Worm (Caenorhabditis elegans) whole organism, L4/young adult: ENCODE data around the gene ceh-90.
A peak's percentile ranks its signal among the peaks of the same experiment; 100 is the strongest.

Experiments used
- W03F9.2 ChIP-seq: fragments of 150-350 bp; optimal IDR thresholded peaks from 2 replicates; lab custom pipeline; 2014; ENCODE audit warnings: missing biosample characterization, missing genetic modification characterization
- dao-5 ChIP-seq: sonication (generic microtip); optimal IDR thresholded peaks from 2 replicates; lab custom pipeline; 2016; ENCODE audit warnings: missing genotype, missing genetic modification characterization, moderate library complexity, missing compliant biosample characterization
- him-1 ChIP-seq: sonication (generic microtip); optimal IDR thresholded peaks from 2 replicates; lab custom pipeline; 2016; ENCODE audit warnings: missing genotype, missing genetic modification reagents, missing genetic modification characterization, missing compliant biosample characterization

ceh-90 gene

ce11 chrX:14156913-14157312 is at the start of gene ceh-90:
Gene ceh-90 (minus strand): TSS chrX:14157013.
- TF ChIP-seq W03F9.2 (tag; lab: Kevin White, UChicago) (no peak), dao-5 (no peak), him-1 (tag; lab: Kevin White, UChicago) (no peak)

- TF ChIP-seq him-1 (tag; lab: Kevin White, UChicago) (no peak), dao-5 (no peak), W03F9.2 (tag; lab: Kevin White, UChicago) (no peak)
These were observed 49.5 kb upstream of the ceh-90 start for ce11 chrX:14206321-14206720.

ce11 chrX:14194251-14194650 is 37.4 kb upstream of the ceh-90 start:
- TF ChIP-seq W03F9.2 (tag; lab: Kevin White, UChicago): no peak
- no peak for TF ChIP-seq dao-5
- no peak for TF ChIP-seq him-1 (tag; lab: Kevin White, UChicago)

- TF ChIP-seq dao-5 (no peak), W03F9.2 (tag; lab: Kevin White, UChicago) (no peak), him-1 (tag; lab: Kevin White, UChicago) (no peak)
These were observed 29.7 kb upstream of the ceh-90 start, which contains the start of gene ceh-36 for ce11 chrX:14186466-14186865. Gene ceh-36 (minus strand): TSS chrX:14186566.

- TF ChIP-seq dao-5 (no peak), him-1 (tag; lab: Kevin White, UChicago) (no peak), W03F9.2 (tag; lab: Kevin White, UChicago) (no peak)
These were observed 28.8 kb upstream of the ceh-90 start for ce11 chrX:14185631-14186030.

ce11 chrX:14182514-14182913 is 25.7 kb upstream of the ceh-90 start:
- TF ChIP-seq him-1 (tag; lab: Kevin White, UChicago) (no peak), W03F9.2 (tag; lab: Kevin White, UChicago) (no peak), dao-5 (no peak)

ce11 chrX:14180151-14180550 is 23.3 kb upstream of the ceh-90 start, which contains the start of gene C37E2.3:
Gene C37E2.3 (plus strand): TSS chrX:14180451.
- TF ChIP-seq W03F9.2 (tag; lab: Kevin White, UChicago) (no peak), him-1 (tag; lab: Kevin White, UChicago) (no peak), dao-5 (no peak)

- TF ChIP-seq dao-5 (no peak), him-1 (tag; lab: Kevin White, UChicago) (no peak), W03F9.2 (tag; lab: Kevin White, UChicago) (no peak)
These were observed 22.7 kb upstream of the ceh-90 start for ce11 chrX:14179488-14179887.

- TF ChIP-seq W03F9.2 (tag; lab: Kevin White, UChicago) (no peak), him-1 (tag; lab: Kevin White, UChicago) (no peak), dao-5 (no peak)
These were observed 21.9 kb upstream of the ceh-90 start, which contains the start of gene C37E2.10 for ce11 chrX:14178688-14179087. Gene C37E2.10 (plus strand): TSS chrX:14178988.

- TF ChIP-seq him-1 (tag; lab: Kevin White, UChicago) (no peak), W03F9.2 (tag; lab: Kevin White, UChicago) (no peak), dao-5 (no peak)
These were observed 18.9 kb upstream of the ceh-90 start, which contains the start of gene C37E2.2 for ce11 chrX:14175740-14176139. Gene C37E2.2 (plus strand): TSS chrX:14176040.

ce11 chrX:14173850-14174249 is 17.0 kb upstream of the ceh-90 start, which contains the start of gene idhb-1:
Gene idhb-1 (minus strand): TSS chrX:14174063.
- no peak for TF ChIP-seq him-1 (tag; lab: Kevin White, UChicago)
- TF ChIP-seq dao-5: no peak
- peak; percentile 46 for TF ChIP-seq W03F9.2 (tag; lab: Kevin White, UChicago)

- peak; percentile 26 for TF ChIP-seq him-1 (tag; lab: Kevin White, UChicago)
- TF ChIP-seq dao-5: no peak
- peak; percentile 84 for TF ChIP-seq W03F9.2 (tag; lab: Kevin White, UChicago)
These were observed 12.8 kb upstream of the ceh-90 start, which contains the start of gene sym-4 for ce11 chrX:14169569-14170031. Gene sym-4 (minus strand): TSS chrX:14169619.

- TF ChIP-seq him-1 (tag; lab: Kevin White, UChicago) (no peak), W03F9.2 (tag; lab: Kevin White, UChicago) (no peak), dao-5 (no peak)
These were observed 8.3 kb upstream of the ceh-90 start for ce11 chrX:14165156-14165555.

- TF ChIP-seq W03F9.2 (tag; lab: Kevin White, UChicago): no peak
- TF ChIP-seq him-1 (tag; lab: Kevin White, UChicago): no peak
- TF ChIP-seq dao-5: no peak
These were observed 7.4 kb upstream of the ceh-90 start, which contains the start of gene vha-20 for ce11 chrX:14164234-14164633. Gene vha-20 (minus strand): TSS chrX:14164506.
